Worm (Caenorhabditis elegans) whole organism, early embryonic: ENCODE measurements around the gene F42A6.1.
"Not testable (repeated sequence)": the region's sequence is repeated elsewhere in the genome, so short reads cannot be mapped to it uniquely, and the experiment has no call there.

Source experiments
- B0310.2 ChIP-seq: sonication (generic microtip); optimal IDR thresholded peaks from 2 replicates; lab custom pipeline; 2016; ENCODE audit warnings: mild to moderate bottlenecking, missing genetic modification characterization, missing compliant biosample characterization
- F13C5.2 ChIP-seq: sonication (generic microtip); optimal IDR thresholded peaks from 2 replicates; lab custom pipeline; 2017; ENCODE audit warnings: mild to moderate bottlenecking, missing genetic modification characterization, inconsistent platforms, missing compliant biosample characterization
- aly-1 ChIP-seq: sonication (generic microtip); optimal IDR thresholded peaks from 2 replicates; lab custom pipeline; 2016; ENCODE audit warnings: missing genetic modification characterization, missing compliant biosample characterization
- ama-1 ChIP-seq: fragments of 150-350 bp; optimal IDR thresholded peaks from 2 replicates; lab custom pipeline; 2014
- ceh-13 ChIP-seq: fragments of 200-800 bp; sonication (Bioruptor generic); optimal IDR thresholded peaks from 2 replicates; lab custom pipeline; 2018; ENCODE audit warnings: mild to moderate bottlenecking, missing genetic modification characterization, missing compliant biosample characterization
- ets-7 ChIP-seq: sonication (generic microtip); optimal IDR thresholded peaks from 2 replicates; lab custom pipeline; 2016; ENCODE audit warnings: missing genotype, missing genetic modification characterization, missing compliant biosample characterization
- flt-1 ChIP-seq: fragments of 200-800 bp; sonication (Bioruptor generic); IDR thresholded peaks from 2 replicates; pipeline ENCODE4 v1.3.6; 2022; ENCODE audit warnings: missing genetic modification characterization, missing compliant biosample characterization
- hmbx-1 ChIP-seq: sonication (generic microtip); optimal IDR thresholded peaks from 2 replicates; lab custom pipeline; 2016; ENCODE audit warnings: mild to moderate bottlenecking, missing genetic modification characterization, missing compliant biosample characterization
- hmg-4 ChIP-seq: fragments of 200-800 bp; sonication (Bioruptor generic); optimal IDR thresholded peaks from 2 replicates; lab custom pipeline; 2018; ENCODE audit warnings: mild to moderate bottlenecking, missing genetic modification characterization, missing compliant biosample characterization
- hnd-1 ChIP-seq: sonication (generic microtip); optimal IDR thresholded peaks from 2 replicates; lab custom pipeline; 2016; ENCODE audit warnings: missing genetic modification characterization, missing compliant biosample characterization
- pes-1 ChIP-seq: fragments of 200-800 bp; sonication (Bioruptor generic); IDR thresholded peaks from 2 replicates; pipeline ENCODE4 v1.3.6; 2022; ENCODE audit warnings: missing genetic modification reagents, missing genetic modification characterization, missing compliant biosample characterization
- scrt-1 ChIP-seq: fragments of 200-800 bp; sonication (Bioruptor generic); IDR thresholded peaks from 2 replicates; pipeline ENCODE4 v1.3.6; 2022; ENCODE audit warnings: missing genetic modification characterization, missing compliant biosample characterization
- tbx-11 ChIP-seq: fragments of 200-800 bp; sonication (Bioruptor generic); IDR thresholded peaks from 2 replicates; pipeline ENCODE4 v1.3.6; 2022; ENCODE audit warnings: missing genetic modification characterization, missing compliant biosample characterization
- tbx-37 ChIP-seq: fragments of 200-800 bp; sonication (Bioruptor generic); conservative IDR thresholded peaks from 2 replicates; pipeline ENCODE4 v1.3.6; 2022; ENCODE audit warnings: missing genetic modification reagents, missing genetic modification characterization, missing compliant biosample characterization

ce11 chrIV:3389999-3390398, 35.1 kb downstream of the F42A6.1 start, which contains the start of gene B0546.5:
- TF ChIP-seq ama-1; hmg-4 (GFP tag; lab: Kevin White, UChicago); flt-1 (GFP tag; lab: Robert Waterston, UW); pes-1 (GFP tag; lab: Robert Waterston, UW); scrt-1 (GFP tag; lab: Robert Waterston, UW); tbx-11 (GFP tag; lab: Robert Waterston, UW); ets-7 (tag; lab: Kevin White, UChicago); B0310.2 (tag; lab: Kevin White, UChicago); aly-1; ceh-13 (GFP tag; lab: Kevin White, UChicago); tbx-37; hnd-1; F13C5.2; hmbx-1 (tag; lab: Kevin White, UChicago): not testable (repeated sequence)
